Fruit fly (Drosophila melanogaster) whole organism, embryonic: ENCODE results near the gene CNPYb.

Experiments
- Abd-B ChIP-seq: fragments of 200-800 bp; sonication (Bioruptor generic); optimal IDR thresholded peaks from 2 replicates; lab custom pipeline; 2018; ENCODE audit warnings: missing biosample characterization, mild to moderate bottlenecking, missing genetic modification characterization, moderate library complexity
- Asciz ChIP-seq: fragments of 200-800 bp; sonication (Bioruptor generic); optimal IDR thresholded peaks from 2 replicates; lab custom pipeline; 2017; ENCODE audit warnings: missing biosample characterization, mild to moderate bottlenecking, missing genetic modification characterization, missing genetic modification reagents
- Awh ChIP-seq: fragments of 200-800 bp; sonication (Bioruptor generic); IDR thresholded peaks from 2 replicates; pipeline ENCODE4, ENCODE4 v1.3.6; 2022; ENCODE audit warnings: missing biosample characterization, missing genetic modification characterization
- BtbVII ChIP-seq: fragments of 200-800 bp; sonication (Bioruptor generic); optimal IDR thresholded peaks from 3 replicates; lab custom pipeline; 2017; ENCODE audit warnings: missing biosample characterization, mild to moderate bottlenecking, missing genetic modification characterization
- CG11696 ChIP-seq: fragments of 200-800 bp; sonication (Bioruptor generic); IDR thresholded peaks from 2 replicates; pipeline ENCODE4 v1.3.6; 2022; ENCODE audit warnings: missing biosample characterization, missing genetic modification characterization
- CG15269 ChIP-seq: fragments of 200-800 bp; sonication (Bioruptor generic); optimal IDR thresholded peaks from 2 replicates; lab custom pipeline; 2018; ENCODE audit warnings: missing biosample characterization, mild to moderate bottlenecking, missing genetic modification characterization, moderate library complexity
- CG17359 ChIP-seq: fragments of 200-800 bp; sonication (Bioruptor generic); optimal IDR thresholded peaks from 3 replicates; lab custom pipeline; 2018; ENCODE audit warnings: missing biosample characterization, mild to moderate bottlenecking, missing genetic modification characterization, moderate library complexity
- CG18262 ChIP-seq: fragments of 200-800 bp; optimal IDR thresholded peaks from 3 replicates; lab custom pipeline; 2019; ENCODE audit warnings: missing biosample characterization, mild to moderate bottlenecking, missing genetic modification characterization, moderate library complexity
- CG18599 ChIP-seq: fragments of 200-800 bp; sonication (Bioruptor generic); optimal IDR thresholded peaks from 3 replicates; lab custom pipeline; 2017; ENCODE audit warnings: missing biosample characterization, missing genetic modification characterization, mild to moderate bottlenecking, moderate library complexity, missing genetic modification reagents
- CG2712 ChIP-seq: fragments of 200-800 bp; optimal IDR thresholded peaks from 3 replicates; lab custom pipeline; 2019; ENCODE audit warnings: missing biosample characterization, mild to moderate bottlenecking, missing genetic modification characterization, moderate library complexity
- CG32772 ChIP-seq: fragments of 200-800 bp; sonication (Bioruptor generic); IDR thresholded peaks from 2 replicates; pipeline ENCODE4 v1.3.6; 2022; ENCODE audit warnings: missing biosample characterization, missing genetic modification characterization
- CG33213 ChIP-seq: fragments of 200-800 bp; sonication (Bioruptor generic); optimal IDR thresholded peaks from 3 replicates; lab custom pipeline; 2016; ENCODE audit warnings: missing biosample characterization, missing genetic modification characterization
- CG4820 ChIP-seq: fragments of 200-800 bp; sonication (Bioruptor generic); optimal IDR thresholded peaks from 3 replicates; lab custom pipeline; 2016; ENCODE audit warnings: missing biosample characterization, missing genetic modification characterization
- CG6272 ChIP-seq: fragments of 200-800 bp; sonication (Bioruptor generic); IDR thresholded peaks from 2 replicates; pipeline ENCODE4 v1.3.6; 2022; ENCODE audit warnings: missing biosample characterization, missing genetic modification characterization
- CG6689 ChIP-seq: fragments of 200-800 bp; sonication (Bioruptor generic); IDR thresholded peaks from 2 replicates; pipeline ENCODE4 v1.3.6; 2022; ENCODE audit warnings: missing biosample characterization, missing genetic modification characterization
- CG7556 ChIP-seq: fragments of 200-800 bp; sonication (Bioruptor generic); optimal IDR thresholded peaks from 2 replicates; lab custom pipeline; 2017; ENCODE audit warnings: missing biosample characterization, mild to moderate bottlenecking, missing genetic modification characterization
- CG9797 ChIP-seq: fragments of 200-800 bp; sonication (Bioruptor generic); optimal IDR thresholded peaks from 3 replicates; lab custom pipeline; 2018; ENCODE audit warnings: missing biosample characterization, mild to moderate bottlenecking, missing genetic modification characterization
- CG9817 ChIP-seq: fragments of 200-800 bp; sonication (Bioruptor generic); optimal IDR thresholded peaks from 2 replicates; lab custom pipeline; 2018; ENCODE audit warnings: missing biosample characterization, mild to moderate bottlenecking, missing genetic modification characterization, moderate library complexity
- CoRest ChIP-seq: fragments of 200-800 bp; sonication (Bioruptor generic); optimal IDR thresholded peaks from 3 replicates; lab custom pipeline; 2018; ENCODE audit warnings: missing biosample characterization, mild to moderate bottlenecking, missing genetic modification characterization, moderate library complexity
- Deaf1 ChIP-seq: fragments of 200-800 bp; optimal IDR thresholded peaks from 3 replicates; lab custom pipeline; 2019; ENCODE audit warnings: missing biosample characterization, mild to moderate bottlenecking, missing genetic modification characterization, moderate library complexity
- Drgx ChIP-seq: fragments of 200-800 bp; sonication (Bioruptor generic); IDR thresholded peaks from 2 replicates; pipeline ENCODE4 v1.3.6; 2022; ENCODE audit warnings: missing biosample characterization, missing genetic modification characterization
- Fer3 ChIP-seq: fragments of 200-800 bp; sonication (Bioruptor generic); optimal IDR thresholded peaks from 2 replicates; lab custom pipeline; 2018; ENCODE audit warnings: missing biosample characterization, mild to moderate bottlenecking, missing genetic modification characterization, moderate library complexity
- Gsc ChIP-seq: fragments of 200-800 bp; sonication (Bioruptor generic); IDR thresholded peaks from 2 replicates; pipeline ENCODE4 v1.3.6; 2022; ENCODE audit warnings: missing biosample characterization, missing genetic modification characterization
- Jarid2 ChIP-seq: fragments of 200-800 bp; sonication (Bioruptor generic); optimal IDR thresholded peaks from 3 replicates; lab custom pipeline; 2017; ENCODE audit warnings: mild to moderate bottlenecking, missing biosample characterization, missing genetic modification reagents, missing genetic modification characterization
- Kr ChIP-seq: fragments of 200-800 bp; sonication (Bioruptor generic); optimal IDR thresholded peaks from 2 replicates; lab custom pipeline; 2017; ENCODE audit warnings: missing biosample characterization, mild to moderate bottlenecking, missing genetic modification characterization
- Max ChIP-seq: fragments of 200-800 bp; sonication (Bioruptor generic); optimal IDR thresholded peaks from 2 replicates; lab custom pipeline; 2016; ENCODE audit warnings: missing biosample characterization, mild to moderate bottlenecking, missing genetic modification characterization
- Med ChIP-seq: fragments of 200-800 bp; sonication (Bioruptor generic); peaks from one replicate; lab custom pipeline; 2016; ENCODE audit warnings: missing biosample characterization, missing genetic modification characterization, mild to moderate bottlenecking, inconsistent platforms, moderate library complexity
- Meics ChIP-seq: fragments of 200-800 bp; sonication (Bioruptor generic); optimal IDR thresholded peaks from 2 replicates; lab custom pipeline; 2017; ENCODE audit warnings: missing biosample characterization, mild to moderate bottlenecking, missing genetic modification characterization
- Mes4 ChIP-seq: fragments of 200-800 bp; sonication (Bioruptor generic); optimal IDR thresholded peaks from 2 replicates; lab custom pipeline; 2016; ENCODE audit warnings: missing biosample characterization, missing genetic modification characterization
- Nf-YA ChIP-seq: fragments of 200-800 bp; sonication (Bioruptor generic); IDR thresholded peaks from 2 replicates; pipeline ENCODE4 v1.3.6; 2022; ENCODE audit warnings: missing biosample characterization, missing genetic modification characterization
- Pdp1 ChIP-seq, 2 experiments: fragments of 200-800 bp; sonication (Bioruptor generic); optimal IDR thresholded peaks; 3 replicates each; lab custom pipeline; 2016; ENCODE audit warnings: missing biosample characterization in 2 of 2, missing genetic modification characterization in 2 of 2, mild to moderate bottlenecking in 1 of 2, moderate library complexity in 1 of 2
- Ptx1 ChIP-seq: fragments of 200-800 bp; sonication (Bioruptor generic); IDR thresholded peaks from 2 replicates; pipeline ENCODE4 v1.3.6; 2022; ENCODE audit warnings: missing biosample characterization, missing genetic modification characterization
- Rx ChIP-seq: fragments of 200-800 bp; sonication (Bioruptor generic); IDR thresholded peaks from 2 replicates; pipeline ENCODE4 v1.3.6; 2022; ENCODE audit warnings: missing biosample characterization, missing genetic modification characterization
- abd-A ChIP-seq: fragments of 200-800 bp; sonication (Bioruptor generic); optimal IDR thresholded peaks from 3 replicates; lab custom pipeline; 2019; ENCODE audit warnings: missing biosample characterization, mild to moderate bottlenecking, missing genetic modification characterization, moderate library complexity
- aop ChIP-seq: fragments of 200-800 bp; sonication (Bioruptor generic); IDR thresholded peaks from 2 replicates; pipeline ENCODE4 v1.3.6; 2022; ENCODE audit warnings: missing biosample characterization, missing genetic modification characterization
- ase ChIP-seq: fragments of 200-800 bp; sonication (Bioruptor generic); IDR thresholded peaks from 3 replicates; pipeline ENCODE4 v1.3.6; 2022; ENCODE audit warnings: missing biosample characterization, missing genetic modification characterization
- bowl ChIP-seq: fragments of 200-800 bp; sonication (Bioruptor generic); IDR thresholded peaks from 2 replicates; pipeline ENCODE4 v1.3.6; 2022; ENCODE audit warnings: missing biosample characterization, missing genetic modification characterization
- bsh ChIP-seq, 2 experiments: fragments of 200-800 bp; sonication (Bioruptor generic); optimal IDR thresholded peaks; 2 replicates each; lab custom pipeline; 2017 to 2018; ENCODE audit warnings: mild to moderate bottlenecking in 2 of 2, missing biosample characterization in 2 of 2, missing genetic modification characterization in 2 of 2, moderate library complexity in 1 of 2
- chif ChIP-seq, 2 experiments: fragments of 200-800 bp; sonication (Bioruptor generic); optimal IDR thresholded peaks; 3 replicates each; lab custom pipeline; 2016; ENCODE audit warnings: missing biosample characterization in 2 of 2, missing genetic modification characterization in 2 of 2
- chm ChIP-seq: fragments of 200-800 bp; sonication (Bioruptor generic); IDR thresholded peaks from 2 replicates; pipeline ENCODE4 v1.3.6; 2022; ENCODE audit warnings: missing biosample characterization, missing genetic modification characterization
- ewg ChIP-seq: fragments of 200-800 bp; sonication (Bioruptor generic); optimal IDR thresholded peaks from 3 replicates; lab custom pipeline; 2017; ENCODE audit warnings: mild to moderate bottlenecking, missing biosample characterization, missing genetic modification reagents, missing genetic modification characterization
- fd102C ChIP-seq: fragments of 200-800 bp; sonication (Bioruptor generic); optimal IDR thresholded peaks from 2 replicates; lab custom pipeline; 2018; ENCODE audit warnings: missing biosample characterization, mild to moderate bottlenecking, missing genetic modification characterization, moderate library complexity
- fd96Cb ChIP-seq: fragments of 200-800 bp; sonication (Bioruptor generic); optimal IDR thresholded peaks from 2 replicates; lab custom pipeline; 2018; ENCODE audit warnings: missing biosample characterization, mild to moderate bottlenecking, missing genetic modification characterization, moderate library complexity
- inv ChIP-seq: fragments of 200-800 bp; sonication (Bioruptor generic); IDR thresholded peaks from 2 replicates; pipeline ENCODE4 v1.3.6; 2022; ENCODE audit warnings: missing biosample characterization, missing genetic modification characterization; ENCODE audit not compliant: partially characterized antibody
- mirr ChIP-seq: fragments of 200-800 bp; sonication (Bioruptor generic); optimal IDR thresholded peaks from 3 replicates; lab custom pipeline; 2018; ENCODE audit warnings: missing biosample characterization, mild to moderate bottlenecking, missing genetic modification characterization
- mld ChIP-seq: fragments of 200-800 bp; sonication (Bioruptor generic); IDR thresholded peaks from 3 replicates; pipeline ENCODE4 v1.3.6; 2022; ENCODE audit warnings: missing biosample characterization, missing genetic modification characterization; ENCODE audit not compliant: partially characterized antibody
- pfk ChIP-seq: fragments of 200-800 bp; sonication (Bioruptor generic); optimal IDR thresholded peaks from 2 replicates; lab custom pipeline; 2018; ENCODE audit warnings: missing biosample characterization, mild to moderate bottlenecking, missing genetic modification characterization, moderate library complexity
- pros ChIP-seq: fragments of 200-800 bp; sonication (Bioruptor generic); optimal IDR thresholded peaks from 3 replicates; lab custom pipeline; 2019; ENCODE audit warnings: missing biosample characterization, mild to moderate bottlenecking, missing genetic modification characterization, moderate library complexity
- tap ChIP-seq: fragments of 200-800 bp; optimal IDR thresholded peaks from 3 replicates; lab custom pipeline; 2019; ENCODE audit warnings: missing biosample characterization, mild to moderate bottlenecking, missing genetic modification characterization, moderate library complexity
- tgo ChIP-seq: fragments of 200-800 bp; sonication (Bioruptor generic); IDR thresholded peaks from 3 replicates; pipeline ENCODE4 v1.3.6; 2022; ENCODE audit warnings: missing biosample characterization, missing genetic modification characterization
- wor ChIP-seq: fragments of 200-800 bp; sonication (Bioruptor generic); IDR thresholded peaks from 2 replicates; pipeline ENCODE4 v1.3.6; 2022; ENCODE audit warnings: missing biosample characterization, missing genetic modification characterization

CNPYb gene

DNA sequence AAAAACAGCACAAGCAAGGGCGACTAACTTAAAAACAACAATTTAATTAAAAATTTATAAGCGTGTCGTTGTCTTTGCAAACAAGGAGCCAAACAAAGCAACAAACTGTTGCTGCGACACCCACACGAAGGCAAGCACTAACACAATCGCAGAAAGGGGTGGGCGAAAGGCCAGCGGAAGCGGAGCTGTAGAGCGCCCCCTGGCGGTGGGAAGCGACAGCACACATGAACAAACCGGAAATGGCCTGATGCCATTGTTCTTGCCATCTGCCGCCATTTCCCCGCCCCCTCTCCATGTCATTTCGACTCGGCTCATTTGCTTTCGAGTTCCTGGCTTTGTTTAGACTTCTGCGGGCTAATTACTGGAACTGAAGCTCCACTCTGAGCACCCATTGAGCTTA lies 36.6 kb upstream of the CNPYb start (continued):
- no peak for TF ChIP-seq CG6689 (GFP tag; lab: Robert Waterston, UW)
- peak; percentile 31 for TF ChIP-seq pfk (GFP tag; lab: Kevin White, UChicago)
- no peak for TF ChIP-seq CG18262
- peak; percentile 2 for TF ChIP-seq Jarid2 (GFP tag; lab: Kevin White, UChicago)
- TF ChIP-seq CG32772 = no peak
- TF ChIP-seq CG9797 (GFP tag; lab: Kevin White, UChicago) = no peak
- no peak for TF ChIP-seq Deaf1
- TF ChIP-seq Med (GFP tag; lab: Kevin White, UChicago) = no peak
- no peak for TF ChIP-seq Drgx (GFP tag; lab: Robert Waterston, UW)
- TF ChIP-seq bsh (GFP tag; optimal IDR thresholded peaks at IDR 0.05; lab: Kevin White, UChicago) = no peak
- peak; percentile 70 for TF ChIP-seq mirr (GFP tag; lab: Kevin White, UChicago)
- TF ChIP-seq CG18599 = peak; percentile 71
- 0 out of 2 replicates have a peak, but pooled peaks have one; percentile 42 for TF ChIP-seq Awh (GFP tag; lab: Robert Waterston, UW)
- TF ChIP-seq Nf-YA = no peak
- no peak for TF ChIP-seq Mes4 (GFP tag; lab: Kevin White, UChicago)
- TF ChIP-seq Pdp1 (GFP tag; optimal IDR thresholded peaks at IDR 0.05; lab: Kevin White, UChicago) = no peak
- 0 out of 2 replicates have a peak, but pooled peaks have one; percentile 10 for TF ChIP-seq bowl (GFP tag; lab: Robert Waterston, UW)
- TF ChIP-seq CG2712 (tag; lab: Kevin White, UChicago) = no peak
- no peak for TF ChIP-seq Gsc (GFP tag; lab: Robert Waterston, UW)
- TF ChIP-seq CG6272 (GFP tag; lab: Robert Waterston, UW) = no peak
- TF ChIP-seq abd-A (tag; lab: Kevin White, UChicago) = peak; percentile 66
- no peak for TF ChIP-seq CG11696 (GFP tag; lab: Robert Waterston, UW)
- no peak for TF ChIP-seq fd102C (GFP tag; lab: Kevin White, UChicago)
- no peak for TF ChIP-seq CG17359 (tag; lab: Kevin White, UChicago)
- no peak for TF ChIP-seq wor
- TF ChIP-seq tgo = no peak
- peak; percentile 43; the same call in 1 of the 2 replicates for TF ChIP-seq Rx
- peak; percentile 66 for TF ChIP-seq chm (GFP tag; lab: Robert Waterston, UW)
- TF ChIP-seq Max (GFP tag; lab: Kevin White, UChicago) = no peak
- TF ChIP-seq CG9817 = no peak
- peak; percentile 19 for TF ChIP-seq Asciz (GFP tag; lab: Kevin White, UChicago)
- no peak for TF ChIP-seq CG33213 (GFP tag; lab: Kevin White, UChicago)
- 0 out of 2 replicates have a peak, but pooled peaks have one; percentile 9 for TF ChIP-seq Ptx1 (GFP tag; lab: Robert Waterston, UW)
- TF ChIP-seq Kr = no peak
- TF ChIP-seq CoRest = no peak
- TF ChIP-seq ewg = peak; percentile 13
- TF ChIP-seq ase (GFP tag; lab: Robert Waterston, UW) = peak; percentile 62; the same call in 1 of the 3 replicates
- TF ChIP-seq tap = no peak
- TF ChIP-seq aop (GFP tag; lab: Robert Waterston, UW) = no peak
- TF ChIP-seq CG15269 (tag; lab: Kevin White, UChicago) = peak; percentile 17
- no peak for TF ChIP-seq chif (GFP tag; optimal IDR thresholded peaks at IDR 0.05; lab: Kevin White, UChicago)
- no peak for TF ChIP-seq Abd-B (GFP tag; lab: Kevin White, UChicago)
- TF ChIP-seq Meics (GFP tag; lab: Kevin White, UChicago) = peak; percentile 43
- TF ChIP-seq fd96Cb (tag; lab: Kevin White, UChicago) = no peak
- no peak for TF ChIP-seq pros (GFP tag; lab: Kevin White, UChicago)
- peak; percentile 2 for TF ChIP-seq Fer3 (tag; lab: Kevin White, UChicago)
- no peak for TF ChIP-seq CG7556 (GFP tag; lab: Kevin White, UChicago)
- no peak for TF ChIP-seq CG4820 (GFP tag; lab: Kevin White, UChicago)
- TF ChIP-seq BtbVII (GFP tag; lab: Kevin White, UChicago) = no peak
- TF ChIP-seq inv (GFP tag; lab: Robert Waterston, UW) = no peak
- no peak for TF ChIP-seq mld (GFP tag; lab: Robert Waterston, UW)
